Worm (Caenorhabditis elegans) whole organism, L3 larva: ENCODE data around the gene nuaf-3.
"Not testable (repeated sequence)": the region's sequence is repeated elsewhere in the genome, so short reads cannot be mapped to it uniquely, and the experiment has no call there.

Source experiments
- ama-1 ChIP-seq: fragments of 150-350 bp; optimal IDR thresholded peaks from 2 replicates; lab custom pipeline; 2018
- ceh-16 ChIP-seq: sonication (generic microtip); optimal IDR thresholded peaks from 2 replicates; lab custom pipeline; 2017; ENCODE audit warnings: missing biosample characterization, missing genetic modification characterization
- ceh-28 ChIP-seq: fragments of 150-350 bp; optimal IDR thresholded peaks from 2 replicates; lab custom pipeline; 2014; ENCODE audit warnings: missing biosample characterization, missing genetic modification reagents, missing genetic modification characterization
- ceh-82 ChIP-seq: fragments of 150-350 bp; optimal IDR thresholded peaks from 2 replicates; lab custom pipeline; 2014; ENCODE audit warnings: missing biosample characterization, missing genetic modification characterization
- daf-12 ChIP-seq: fragments of 150-350 bp; optimal IDR thresholded peaks from 2 replicates; lab custom pipeline; 2014; ENCODE audit warnings: missing biosample characterization, missing genetic modification reagents, missing genetic modification characterization
- egl-27 ChIP-seq: sonication (generic microtip); optimal IDR thresholded peaks from 4 replicates; lab custom pipeline; 2017; ENCODE audit warnings: missing biosample characterization, missing genetic modification reagents, missing genetic modification characterization
- elt-1 ChIP-seq: fragments of 150-350 bp; optimal IDR thresholded peaks from 2 replicates; lab custom pipeline; 2014; ENCODE audit warnings: missing biosample characterization, missing genetic modification characterization
- elt-2 ChIP-seq: sonication (generic microtip); optimal IDR thresholded peaks from 2 replicates; lab custom pipeline; 2016; ENCODE audit warnings: missing genetic modification reagents, mild to moderate bottlenecking, missing genetic modification characterization, missing compliant biosample characterization
- elt-3 ChIP-seq, 3 experiments: fragments of 150-350 bp in 1 of 3; sonication (generic microtip) in 2 of 3; optimal IDR thresholded peaks; 2 replicates in 2 of 3; 4 replicates in 1 of 3; lab custom pipeline; 2014 to 2017; ENCODE audit warnings: missing biosample characterization in 3 of 3, missing genetic modification characterization in 3 of 3
- eor-1 ChIP-seq, 2 experiments: fragments of 150-350 bp; optimal IDR thresholded peaks; 2 replicates each; lab custom pipeline; 2014 to 2018; ENCODE audit warnings: missing biosample characterization in 2 of 2, missing genetic modification characterization in 2 of 2
- fkh-2 ChIP-seq: fragments of 150-350 bp; optimal IDR thresholded peaks from 2 replicates; lab custom pipeline; 2014; ENCODE audit warnings: missing biosample characterization, missing genetic modification reagents, missing genetic modification characterization
- hmg-11 ChIP-seq: sonication (generic microtip); optimal IDR thresholded peaks from 2 replicates; lab custom pipeline; 2016; ENCODE audit warnings: missing genetic modification characterization, missing compliant biosample characterization
- jun-1 ChIP-seq: fragments of 150-350 bp; optimal IDR thresholded peaks from 2 replicates; lab custom pipeline; 2014; ENCODE audit warnings: missing biosample characterization, missing genetic modification reagents, missing genetic modification characterization
- lin-15B ChIP-seq: fragments of 150-350 bp; optimal IDR thresholded peaks from 2 replicates; lab custom pipeline; 2014; ENCODE audit warnings: missing biosample characterization, missing genetic modification characterization
- lin-39 ChIP-seq: fragments of 150-350 bp; optimal IDR thresholded peaks from 2 replicates; lab custom pipeline; 2018; ENCODE audit warnings: missing biosample characterization, missing genetic modification reagents, missing genetic modification characterization
- lsy-12 ChIP-seq: sonication (generic microtip); optimal IDR thresholded peaks from 2 replicates; lab custom pipeline; 2016; ENCODE audit warnings: mild to moderate bottlenecking, missing genetic modification characterization, missing compliant biosample characterization
- mml-1 ChIP-seq: fragments of 150-350 bp; sonication (generic microtip); optimal IDR thresholded peaks from 3 replicates; lab custom pipeline; 2014; ENCODE audit warnings: missing biosample characterization, missing genetic modification characterization
- nfya-1 ChIP-seq: sonication (generic microtip); optimal IDR thresholded peaks from 2 replicates; lab custom pipeline; 2017; ENCODE audit warnings: missing genetic modification characterization, mild to moderate bottlenecking, missing compliant biosample characterization, antibody characterized with exemption, moderate library complexity; ENCODE audit not compliant: insufficient read depth
- nhr-11 ChIP-seq: fragments of 150-350 bp; optimal IDR thresholded peaks from 2 replicates; lab custom pipeline; 2014; ENCODE audit warnings: missing biosample characterization, missing genetic modification characterization
- nhr-28 ChIP-seq: fragments of 150-350 bp; optimal IDR thresholded peaks from 2 replicates; lab custom pipeline; 2014; ENCODE audit warnings: missing biosample characterization, missing genetic modification characterization
- nhr-43 ChIP-seq: sonication (generic microtip); optimal IDR thresholded peaks from 2 replicates; lab custom pipeline; 2016; ENCODE audit warnings: mild to moderate bottlenecking, missing genetic modification characterization, missing compliant biosample characterization; ENCODE audit not compliant: poor library complexity, severe bottlenecking
- nhr-76 ChIP-seq: fragments of 150-350 bp; sonication (generic microtip); optimal IDR thresholded peaks from 5 replicates; lab custom pipeline; 2014; ENCODE audit warnings: missing biosample characterization, missing genetic modification characterization
- nhr-77 ChIP-seq: fragments of 150-350 bp; optimal IDR thresholded peaks from 2 replicates; lab custom pipeline; 2014; ENCODE audit warnings: missing biosample characterization, missing genetic modification characterization
- pha-4 ChIP-seq: fragments of 150-350 bp; optimal IDR thresholded peaks from 2 replicates; lab custom pipeline; 2014; ENCODE audit warnings: missing biosample characterization, missing genetic modification reagents, missing genetic modification characterization
- pqm-1 ChIP-seq: fragments of 150-350 bp; optimal IDR thresholded peaks from 2 replicates; lab custom pipeline; 2017; ENCODE audit warnings: missing biosample characterization, missing genetic modification characterization, inconsistent platforms
- sea-2 ChIP-seq: fragments of 150-350 bp; sonication (generic microtip); optimal IDR thresholded peaks from 4 replicates; lab custom pipeline; 2014; ENCODE audit warnings: missing biosample characterization, missing genetic modification reagents, missing genetic modification characterization
- skn-1 ChIP-seq: fragments of 150-350 bp; optimal IDR thresholded peaks from 2 replicates; lab custom pipeline; 2014; ENCODE audit warnings: missing biosample characterization, missing genetic modification characterization
- tbx-2 ChIP-seq: sonication (generic microtip); optimal IDR thresholded peaks from 2 replicates; lab custom pipeline; 2016; ENCODE audit warnings: mild to moderate bottlenecking, missing genetic modification characterization, missing compliant biosample characterization
- unc-39 ChIP-seq: sonication (generic microtip); optimal IDR thresholded peaks from 4 replicates; lab custom pipeline; 2017; ENCODE audit warnings: missing biosample characterization, missing genetic modification characterization
- unc-62 ChIP-seq: fragments of 150-350 bp; sonication (generic microtip); optimal IDR thresholded peaks from 4 replicates; lab custom pipeline; 2014; ENCODE audit warnings: missing biosample characterization, missing genetic modification reagents, missing genetic modification characterization
- zag-1 ChIP-seq: fragments of 150-350 bp; optimal IDR thresholded peaks from 2 replicates; lab custom pipeline; 2014; ENCODE audit warnings: missing biosample characterization, missing genetic modification characterization
- ztf-11 ChIP-seq: fragments of 150-350 bp; optimal IDR thresholded peaks from 2 replicates; lab custom pipeline; 2014; ENCODE audit warnings: missing biosample characterization, missing genetic modification characterization
- ztf-4 ChIP-seq: fragments of 150-350 bp; optimal IDR thresholded peaks from 2 replicates; lab custom pipeline; 2014; ENCODE audit warnings: missing biosample characterization, missing genetic modification characterization

The nuaf-3 gene

DNA sequence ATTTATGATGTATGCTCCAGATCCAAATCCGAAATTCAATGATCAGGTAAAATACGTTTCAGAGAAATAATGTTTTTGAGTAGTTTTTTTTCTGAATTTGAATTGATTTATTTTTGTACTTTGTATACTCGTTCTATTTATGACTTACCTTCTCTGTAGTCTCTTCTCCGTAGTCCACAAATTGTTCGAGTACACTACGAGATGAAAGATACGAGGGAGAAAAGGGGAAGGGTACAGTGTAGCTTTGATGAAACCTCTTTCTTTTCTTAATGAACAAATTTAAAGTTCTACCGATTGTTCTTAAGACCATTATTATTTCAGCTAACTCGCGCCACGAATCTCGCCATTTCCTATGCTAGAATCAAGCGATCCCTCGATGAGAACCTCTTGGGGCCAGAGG lies 4.0 kb upstream of the nuaf-3 start:
- peak; percentile 11 for TF ChIP-seq elt-2 (tag; lab: Kevin White, UChicago)
- TF ChIP-seq ztf-4 (tag; lab: Kevin White, UChicago): no peak
- TF ChIP-seq pha-4 (tag; lab: Kevin White, UChicago): peak; percentile 6
- TF ChIP-seq pqm-1 (tag; lab: Kevin White, UChicago): peak; percentile 32

DNA sequence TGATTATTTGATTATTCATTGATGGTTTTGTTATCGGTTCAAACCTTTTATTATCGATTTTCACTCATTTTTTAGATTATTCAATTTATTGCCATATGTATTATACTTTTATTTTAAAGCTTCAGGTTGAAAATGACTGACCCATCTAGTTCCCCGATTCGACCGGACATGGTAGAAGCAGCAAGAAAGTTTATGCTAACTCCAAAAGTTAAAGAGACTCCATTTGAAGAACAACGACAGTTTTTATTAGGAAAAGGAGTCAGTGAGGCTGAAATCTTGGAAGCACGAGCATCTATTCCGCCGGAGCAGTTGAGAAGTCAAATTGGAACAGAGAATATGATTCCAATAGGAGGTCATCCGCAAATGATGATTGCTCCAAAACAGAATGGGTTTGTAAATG lies 1.1 kb upstream of the nuaf-3 start, which contains the start of gene prx-14:
Gene prx-14, plus strand, starts transcription at position 120 of the 400 bp plus-strand sequence.
- TF ChIP-seq tbx-2 (tag; lab: Kevin White, UChicago) (no peak), daf-12 (tag; lab: Kevin White, UChicago) (no peak), elt-2 (tag; lab: Kevin White, UChicago) (peak; percentile 0), pha-4 (tag; lab: Kevin White, UChicago) (peak; percentile 8), lin-39 (no peak)

DNA sequence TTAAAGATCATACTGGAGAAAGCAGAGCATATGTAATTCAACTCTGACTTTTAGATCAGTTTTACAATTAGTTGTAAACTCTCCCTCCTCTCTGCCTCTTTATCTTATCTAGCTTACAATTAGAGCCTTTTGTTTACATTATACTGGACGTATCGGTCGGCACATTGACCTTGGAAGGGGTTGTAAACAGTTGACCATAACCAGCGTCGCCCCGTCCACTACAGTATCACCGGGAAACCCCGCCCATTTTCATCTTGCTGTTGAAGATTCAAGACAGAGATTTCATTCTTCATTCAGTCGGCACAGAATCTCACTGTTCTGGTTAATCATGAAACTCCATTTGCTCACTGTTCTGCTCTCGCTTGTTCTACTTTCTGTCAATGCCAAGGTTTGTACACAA lies 2.6 kb downstream of the nuaf-3 start, which contains the start of gene sdz-27:
Gene sdz-27, plus strand, starts transcription at position 301 of the 400 bp plus-strand sequence.
- TF ChIP-seq elt-2 (tag; lab: Kevin White, UChicago) (no peak), tbx-2 (tag; lab: Kevin White, UChicago) (no peak), ama-1 (no peak), ztf-11 (tag; lab: Kevin White, UChicago) (no peak), unc-39 (tag; lab: Kevin White, UChicago) (no peak)
- TF ChIP-seq, all 47 proteins: peak for 0

DNA sequence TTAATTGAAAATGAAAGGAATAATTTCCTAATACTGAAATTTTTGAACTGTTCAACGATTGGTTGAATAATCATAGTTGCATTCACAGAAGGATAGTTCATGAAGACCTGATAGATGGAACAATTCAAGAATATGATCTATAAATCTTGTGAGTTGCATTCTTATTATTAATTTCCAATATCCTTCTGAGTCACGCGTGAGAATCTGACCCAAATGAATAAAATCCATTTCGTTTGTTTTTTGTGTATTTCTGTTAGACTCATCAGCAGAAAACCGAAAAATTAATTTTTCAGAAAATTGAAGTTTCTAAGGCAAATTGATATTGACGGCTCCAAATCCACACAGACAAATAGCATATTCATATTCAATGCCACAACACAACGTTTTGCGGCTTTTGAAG lies 5.3 kb downstream of the nuaf-3 start, which contains the start of gene fbxb-79:
Gene fbxb-79, minus strand, starts transcription at position 101 of the 400 bp plus-strand sequence.
- TF ChIP-seq pha-4 (tag; lab: Kevin White, UChicago): no peak
- no peak for TF ChIP-seq ceh-28 (tag; lab: Kevin White, UChicago)
- no peak for TF ChIP-seq unc-62 (GFP tag; lab: Kevin White, UChicago)
- TF ChIP-seq nfya-1 (tag; lab: Kevin White, UChicago): no peak
- TF ChIP-seq skn-1 (tag; lab: Kevin White, UChicago): no peak
- no peak for TF ChIP-seq jun-1 (tag; lab: Kevin White, UChicago)
- no peak for TF ChIP-seq daf-12 (tag; lab: Kevin White, UChicago)
- TF ChIP-seq nhr-77 (tag; lab: Kevin White, UChicago): no peak
- TF ChIP-seq hmg-11 (tag; lab: Kevin White, UChicago): no peak
- TF ChIP-seq ama-1: no peak
- TF ChIP-seq elt-2 (tag; lab: Kevin White, UChicago): no peak
- no peak for TF ChIP-seq elt-3 (tag; optimal IDR thresholded peaks at IDR 0.05; lab: Kevin White, UChicago)
- no peak for TF ChIP-seq lin-15B (tag; lab: Kevin White, UChicago)
- no peak for TF ChIP-seq nhr-76 (tag; lab: Kevin White, UChicago)
- TF ChIP-seq lsy-12 (tag; lab: Kevin White, UChicago): no peak
- TF ChIP-seq fkh-2: no peak
- no peak for TF ChIP-seq zag-1 (tag; lab: Kevin White, UChicago)
- TF ChIP-seq ceh-16 (tag; lab: Kevin White, UChicago): no peak
- TF ChIP-seq, all 47 proteins: peak for 0

DNA sequence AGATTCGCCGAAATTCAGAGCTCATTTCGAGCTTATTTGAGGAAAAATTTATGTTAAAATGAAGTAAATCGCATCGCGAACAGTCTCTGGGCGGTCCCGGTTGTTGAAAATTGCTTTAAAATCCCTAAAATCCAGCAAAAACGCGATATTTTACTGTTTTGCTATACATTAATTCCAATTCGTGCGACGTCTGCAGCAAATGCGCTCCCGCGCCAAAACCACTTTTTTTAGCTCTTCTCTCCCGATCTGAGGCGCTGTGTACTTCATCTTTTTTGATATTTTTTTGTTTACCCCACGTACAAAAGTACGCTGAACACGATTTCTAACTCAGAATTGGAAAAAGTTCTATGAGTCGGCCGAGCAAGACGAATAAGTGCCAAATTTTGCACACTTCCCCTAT lies 14.9 kb downstream of the nuaf-3 start, which contains the start of gene R07H5.16:
Gene R07H5.16, plus strand, starts transcription at position 348 of the 400 bp plus-strand sequence.
- not testable (repeated sequence) for TF ChIP-seq mml-1 (tag; lab: Kevin White, UChicago); nhr-28 (tag; lab: Kevin White, UChicago); ama-1

DNA sequence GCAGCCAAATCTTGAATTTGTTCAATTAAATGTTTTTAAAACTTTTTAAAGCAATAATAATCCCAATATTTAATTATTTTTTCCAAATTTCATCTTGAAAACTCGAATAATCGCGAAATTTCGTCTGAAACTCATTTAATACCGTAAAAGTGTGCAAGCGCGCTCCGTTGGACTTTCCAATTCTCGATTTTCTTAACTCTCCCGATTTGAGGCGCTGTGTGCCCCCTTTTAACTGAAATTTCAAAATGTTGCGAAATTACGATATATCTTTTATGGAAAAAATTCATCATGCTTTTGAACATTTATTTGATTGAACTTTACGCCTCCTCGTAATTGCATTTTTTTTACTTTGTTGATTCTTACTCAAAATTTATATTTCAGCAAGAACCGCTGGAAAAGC lies 18.3 kb downstream of the nuaf-3 start, which contains the start of gene R07H5.11:
Gene R07H5.11, plus strand, starts transcription at position 380 of the 400 bp plus-strand sequence.
- TF ChIP-seq ama-1; egl-27 (tag; lab: Kevin White, UChicago); ceh-82 (tag; lab: Kevin White, UChicago): not testable (repeated sequence)

DNA sequence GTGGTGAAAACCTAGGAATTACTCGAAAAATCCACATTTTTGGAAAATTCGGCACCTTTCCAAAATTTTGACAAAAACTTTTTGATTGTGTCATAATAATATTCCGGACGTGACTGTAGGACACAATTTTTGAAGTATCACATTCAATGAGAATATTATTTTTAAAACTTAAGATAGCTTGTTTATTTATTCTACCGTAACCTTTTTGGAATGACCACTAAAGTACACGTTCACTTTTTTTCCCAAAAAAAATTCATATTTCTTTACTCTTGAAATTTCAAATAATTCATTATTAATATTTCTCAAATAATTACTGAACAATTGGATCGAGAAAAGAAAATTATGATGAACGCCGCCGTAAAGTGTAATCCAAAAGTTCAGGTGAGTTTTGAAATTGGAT lies 23.1 kb downstream of the nuaf-3 start, which contains the start of gene R07H5.9:
Gene R07H5.9, plus strand, starts transcription at position 301 of the 400 bp plus-strand sequence.
- TF ChIP-seq elt-1 (tag; lab: Kevin White, UChicago): no peak
- no peak for TF ChIP-seq nfya-1 (tag; lab: Kevin White, UChicago)
- TF ChIP-seq nhr-11 (tag; lab: Kevin White, UChicago): no peak
- no peak for TF ChIP-seq eor-1 (tag; optimal IDR thresholded peaks at IDR 0.05; lab: Kevin White, UChicago)
- TF ChIP-seq ama-1: no peak
- no peak for TF ChIP-seq nhr-43 (tag; lab: Kevin White, UChicago)
- TF ChIP-seq sea-2: no peak
- no peak for TF ChIP-seq nhr-28 (tag; lab: Kevin White, UChicago)
- no peak for TF ChIP-seq elt-2 (tag; lab: Kevin White, UChicago)
- no peak for TF ChIP-seq ztf-4 (tag; lab: Kevin White, UChicago)
- no peak for TF ChIP-seq lin-15B (tag; lab: Kevin White, UChicago)
